Fruit fly (Drosophila melanogaster): ENCODE data around the gene CG45067.
A peak's percentile ranks its signal among the peaks of the same experiment; 100 is the strongest.

The CG45067 gene

DNA sequence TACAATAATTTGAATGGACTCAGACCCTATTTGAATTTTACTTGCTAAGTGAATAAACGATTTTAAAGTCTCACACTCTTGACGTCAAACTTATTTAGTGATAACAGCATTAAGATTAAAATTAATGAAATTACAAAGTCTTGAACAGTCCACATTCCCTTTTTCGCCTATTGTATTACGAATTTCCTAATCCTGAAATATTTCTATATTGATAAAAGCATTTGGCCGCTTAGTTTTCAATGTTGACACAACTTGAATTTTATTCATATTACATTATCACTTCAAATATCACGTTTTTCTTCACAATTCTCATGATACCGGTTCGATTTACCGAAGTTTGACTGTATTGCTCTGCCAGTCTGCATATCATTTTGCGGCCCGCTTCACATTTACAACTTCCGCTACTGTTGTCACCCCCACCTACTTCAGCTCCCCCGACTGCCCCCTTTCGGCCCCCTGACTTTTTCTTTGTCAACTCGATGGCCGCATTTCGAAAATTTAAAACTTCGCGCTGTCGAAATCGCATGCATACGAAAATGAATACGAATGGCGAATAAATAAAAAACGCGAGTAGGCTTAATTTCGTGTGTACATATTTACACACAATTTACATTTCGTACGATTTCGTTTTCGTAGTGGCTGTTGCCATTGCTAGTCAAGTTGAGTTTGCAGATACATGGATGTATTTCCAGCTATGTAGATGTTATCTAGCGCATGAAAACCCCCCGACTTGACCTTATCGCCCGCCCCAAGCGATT lies 35.7 kb downstream of the CG45067 start (continued):
- TF ChIP-seq CG7839 (tag; optimal IDR thresholded peaks at IDR 0.05) (peak; percentile 62), dm (GFP tag; optimal IDR thresholded peaks at IDR 0.05) (no peak), Camta (GFP tag; optimal IDR thresholded peaks at IDR 0.05) (no peak), CG9817 (tag; optimal IDR thresholded peaks at IDR 0.05) (peak; percentile 23), CG3847 (GFP tag; IDR thresholded peaks at IDR 0.05) (no peak), Sry-δ (GFP tag; optimal IDR thresholded peaks at IDR 0.05) (no peak), BEAF-32 (GFP tag; optimal IDR thresholded peaks at IDR 0.05) (no peak), hb (GFP tag; IDR thresholded peaks at IDR 0.05; ENCODE audit: partially characterized antibody) (no peak), croc (GFP tag; conservative IDR thresholded peaks at IDR 0.05) (no peak), CG4282 (GFP tag; optimal IDR thresholded peaks at IDR 0.05) (no peak), wdn (GFP tag; IDR thresholded peaks at IDR 0.05) (no peak), nerfin-2 (GFP tag; IDR thresholded peaks at IDR 0.05; ENCODE audit: partially characterized antibody) (no peak), so (GFP tag; IDR thresholded peaks at IDR 0.05) (peak; percentile 66; the same call in 2 of the 3 replicates), ash1 (GFP tag; optimal IDR thresholded peaks at IDR 0.05) (no peak), CG11398 (GFP tag; optimal IDR thresholded peaks at IDR 0.05) (no peak), CG18599 (GFP tag; optimal IDR thresholded peaks at IDR 0.05) (peak; percentile 61), CG2889 (GFP tag; IDR thresholded peaks at IDR 0.05) (no peak), pho (GFP tag; optimal IDR thresholded peaks at IDR 0.05) (no peak), CG7928 (GFP tag; optimal IDR thresholded peaks at IDR 0.05) (peak; percentile 15), chn (GFP tag; optimal IDR thresholded peaks at IDR 0.05) (no peak), Myb (GFP tag; optimal IDR thresholded peaks at IDR 0.05) (no peak), D19B (GFP tag; optimal IDR thresholded peaks at IDR 0.05) (no peak), Mes4 (GFP tag; optimal IDR thresholded peaks at IDR 0.05) (no peak), emc (GFP tag; optimal IDR thresholded peaks at IDR 0.05) (no peak), wek (GFP tag; optimal IDR thresholded peaks at IDR 0.05) (peak; percentile 80), ro (GFP tag; IDR thresholded peaks at IDR 0.05) (no peak), CG15011 (GFP tag; optimal IDR thresholded peaks at IDR 0.05) (peak; percentile 4), Doc2 (GFP tag; IDR thresholded peaks at IDR 0.05) (no peak), Ssrp (tag; optimal IDR thresholded peaks at IDR 0.05) (peak; percentile 46), CG16815 (GFP tag; optimal IDR thresholded peaks at IDR 0.05) (no peak), gfzf (GFP tag; optimal IDR thresholded peaks at IDR 0.05) (no peak), TFAM (GFP tag; optimal IDR thresholded peaks at IDR 0.05) (no peak), CrebB (tag; optimal IDR thresholded peaks at IDR 0.05) (peak; percentile 56), rib (GFP tag; IDR thresholded peaks at IDR 0.05) (no peak), gcm2 (GFP tag; optimal IDR thresholded peaks at IDR 0.05) (no peak), CG10959 (GFP tag; IDR thresholded peaks at IDR 0.05) (no peak), ttk (GFP tag; IDR thresholded peaks at IDR 0.05) (no peak), CG10274 (GFP tag; optimal IDR thresholded peaks at IDR 0.05) (no peak), Max (GFP tag; optimal IDR thresholded peaks at IDR 0.05) (no peak), CG1529 (GFP tag; optimal IDR thresholded peaks at IDR 0.05) (peak; percentile 14), en (GFP tag; optimal IDR thresholded peaks at IDR 0.05) (no peak), CG6854 (GFP tag; optimal IDR thresholded peaks at IDR 0.05) (no peak), HLH54F (GFP tag; optimal IDR thresholded peaks at IDR 0.05) (peak; percentile 8), tgo (GFP tag; IDR thresholded peaks at IDR 0.05) (peak; percentile 27; the same call in 1 of the 3 replicates), tap (tag; optimal IDR thresholded peaks at IDR 0.05) (peak; percentile 8), Neu2 (GFP tag; optimal IDR thresholded peaks at IDR 0.05; ENCODE audit: borderline replicate concordance) (no peak), grau (tag; optimal IDR thresholded peaks at IDR 0.05) (peak; percentile 87), CG12391 (tag; optimal IDR thresholded peaks at IDR 0.05) (peak; percentile 45), CG7556 (GFP tag; optimal IDR thresholded peaks at IDR 0.05) (peak; percentile 48), chinmo (GFP tag; IDR thresholded peaks at IDR 0.05; ENCODE audit: partially characterized antibody) (peak; percentile 90)

Data from whole organism, embryonic.